Worm (Caenorhabditis elegans) whole organism, L1 larva: ENCODE measurements around the gene T13C5.7.

Source experiments
- lsy-2 ChIP-seq, 2 experiments: fragments of 150-350 bp; optimal IDR thresholded peaks; 2 replicates each; lab custom pipeline; 2014; ENCODE audit warnings: missing biosample characterization in 2 of 2, missing genetic modification characterization in 2 of 2
- pax-3 ChIP-seq: fragments of 200-800 bp; sonication (Bioruptor generic); optimal IDR thresholded peaks from 2 replicates; lab custom pipeline; 2018; ENCODE audit warnings: mild to moderate bottlenecking, missing genetic modification characterization, moderate library complexity, missing compliant biosample characterization

DNA sequence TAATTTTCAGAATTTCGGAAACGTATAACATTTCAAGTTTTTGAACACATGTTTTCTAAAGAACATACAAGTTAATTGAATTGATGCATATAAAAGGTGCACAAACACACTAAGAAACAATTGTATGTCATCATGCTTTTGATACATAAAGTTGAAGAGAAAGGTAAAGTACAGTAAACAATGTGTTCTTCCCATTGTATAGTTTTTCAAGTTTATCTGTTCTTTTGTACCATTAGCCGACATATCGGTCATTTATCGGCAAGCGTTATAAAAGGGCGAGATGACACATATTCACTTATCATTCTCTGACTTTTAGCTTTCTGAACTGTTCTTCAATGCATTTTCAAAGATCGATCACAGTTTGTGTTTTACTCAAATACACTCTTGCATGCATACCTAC is 9.6 kb downstream of the T13C5.7 start, which contains the start of gene T13C5.9:
- no peak for TF ChIP-seq pax-3 (tag; lab: Kevin White, UChicago)
- no peak for TF ChIP-seq lsy-2 (tag; optimal IDR thresholded peaks at IDR 0.05; lab: Kevin White, UChicago)
